Fruit fly (Drosophila melanogaster) whole organism, embryonic: ENCODE results near the gene DCAF12.

Experiments used
- Adf1 ChIP-seq: fragments of 200-800 bp; sonication (Bioruptor generic); IDR thresholded peaks from 2 replicates; pipeline ENCODE4 v1.3.6; 2022; ENCODE audit warnings: missing biosample characterization, missing genetic modification characterization
- Atf6 ChIP-seq: fragments of 200-800 bp; sonication (Bioruptor generic); IDR thresholded peaks from 2 replicates; pipeline ENCODE4 v1.3.6; 2022; ENCODE audit warnings: missing biosample characterization, missing genetic modification characterization
- BEAF-32 ChIP-seq: fragments of 200-800 bp; sonication (Bioruptor generic); optimal IDR thresholded peaks from 3 replicates; lab custom pipeline; 2017; ENCODE audit warnings: missing biosample characterization, missing genetic modification characterization, mild to moderate bottlenecking, moderate library complexity, missing genetic modification reagents
- Blimp-1 ChIP-seq: fragments of 200-800 bp; sonication (Bioruptor generic); optimal IDR thresholded peaks from 3 replicates; lab custom pipeline; 2018; ENCODE audit warnings: missing biosample characterization, missing genetic modification characterization, mild to moderate bottlenecking, moderate library complexity, missing genetic modification reagents
- CG10462 ChIP-seq: fragments of 200-800 bp; sonication (Bioruptor generic); optimal IDR thresholded peaks from 2 replicates; lab custom pipeline; 2016; ENCODE audit warnings: missing biosample characterization, missing genetic modification characterization
- CG11093 ChIP-seq: fragments of 200-800 bp; sonication (Bioruptor generic); IDR thresholded peaks from 3 replicates; pipeline ENCODE4 v1.3.6; 2022; ENCODE audit warnings: missing biosample characterization, missing genetic modification characterization
- CG12769 ChIP-seq: fragments of 200-800 bp; sonication (Bioruptor generic); optimal IDR thresholded peaks from 2 replicates; lab custom pipeline; 2019; ENCODE audit warnings: missing biosample characterization, mild to moderate bottlenecking, missing genetic modification characterization, moderate library complexity
- CG14441 ChIP-seq: fragments of 200-800 bp; sonication (Bioruptor generic); IDR thresholded peaks from 2 replicates; pipeline ENCODE4 v1.3.6; 2022; ENCODE audit warnings: missing biosample characterization, missing genetic modification characterization
- CG15479 ChIP-seq: fragments of 200-800 bp; sonication (Bioruptor generic); optimal IDR thresholded peaks from 3 replicates; lab custom pipeline; 2019; ENCODE audit warnings: missing biosample characterization, mild to moderate bottlenecking, missing genetic modification characterization, moderate library complexity
- CG15696 ChIP-seq: fragments of 200-800 bp; sonication (Bioruptor generic); optimal IDR thresholded peaks from 2 replicates; lab custom pipeline; 2019; ENCODE audit warnings: missing biosample characterization, mild to moderate bottlenecking, missing genetic modification characterization, moderate library complexity
- CG17186 ChIP-seq: fragments of 200-800 bp; sonication (Bioruptor generic); optimal IDR thresholded peaks from 3 replicates; lab custom pipeline; 2017; ENCODE audit warnings: missing biosample characterization, missing genetic modification reagents, missing genetic modification characterization
- CG17328 ChIP-seq: fragments of 200-800 bp; sonication (Bioruptor generic); IDR thresholded peaks from 2 replicates; pipeline ENCODE4 v1.3.6; 2022; ENCODE audit warnings: missing biosample characterization, missing genetic modification characterization
- CG17359 ChIP-seq: fragments of 200-800 bp; sonication (Bioruptor generic); optimal IDR thresholded peaks from 3 replicates; lab custom pipeline; 2018; ENCODE audit warnings: missing biosample characterization, mild to moderate bottlenecking, missing genetic modification characterization, moderate library complexity
- CG1832 ChIP-seq: fragments of 200-800 bp; sonication (Bioruptor generic); optimal IDR thresholded peaks from 2 replicates; lab custom pipeline; 2017; ENCODE audit warnings: missing biosample characterization, mild to moderate bottlenecking, missing genetic modification characterization, inconsistent platforms
- CG18476 ChIP-seq: fragments of 200-800 bp; sonication (Bioruptor generic); optimal IDR thresholded peaks from 2 replicates; lab custom pipeline; 2016; ENCODE audit warnings: missing biosample characterization, mild to moderate bottlenecking, missing genetic modification characterization
- CG2129 ChIP-seq: fragments of 200-800 bp; sonication (Bioruptor generic); IDR thresholded peaks from 2 replicates; pipeline ENCODE4 v1.3.6; 2022; ENCODE audit warnings: missing biosample characterization, missing genetic modification characterization; ENCODE audit not compliant: partially characterized antibody
- CG2199 ChIP-seq: fragments of 200-800 bp; sonication (Bioruptor generic); IDR thresholded peaks from 3 replicates; pipeline ENCODE4 v1.3.6; 2022; ENCODE audit warnings: missing biosample characterization, missing genetic modification characterization
- CG2202 ChIP-seq: fragments of 200-800 bp; sonication (Bioruptor generic); optimal IDR thresholded peaks from 2 replicates; lab custom pipeline; 2018; ENCODE audit warnings: missing biosample characterization, mild to moderate bottlenecking, missing genetic modification characterization
- CG31441 ChIP-seq: fragments of 200-800 bp; sonication (Bioruptor generic); IDR thresholded peaks from 2 replicates; pipeline ENCODE4 v1.3.6; 2022; ENCODE audit warnings: missing biosample characterization, missing genetic modification characterization
- CG3281 ChIP-seq: fragments of 200-800 bp; sonication (Bioruptor generic); optimal IDR thresholded peaks from 3 replicates; lab custom pipeline; 2017; ENCODE audit warnings: missing biosample characterization, mild to moderate bottlenecking, missing genetic modification characterization
- CG6683 ChIP-seq: fragments of 200-800 bp; sonication (Bioruptor generic); optimal IDR thresholded peaks from 2 replicates; lab custom pipeline; 2017; ENCODE audit warnings: missing biosample characterization, mild to moderate bottlenecking, missing genetic modification characterization, missing genetic modification reagents
- CG9609 ChIP-seq: fragments of 200-800 bp; sonication (Bioruptor generic); optimal IDR thresholded peaks from 3 replicates; lab custom pipeline; 2016; ENCODE audit warnings: missing biosample characterization, missing genetic modification characterization
- Dek ChIP-seq: fragments of 200-800 bp; sonication (Bioruptor generic); optimal IDR thresholded peaks from 3 replicates; lab custom pipeline; 2019; ENCODE audit warnings: missing biosample characterization, mild to moderate bottlenecking, missing genetic modification characterization, moderate library complexity
- Dp ChIP-seq: fragments of 200-800 bp; sonication (Bioruptor generic); optimal IDR thresholded peaks from 2 replicates; lab custom pipeline; 2018; ENCODE audit warnings: missing biosample characterization, mild to moderate bottlenecking, missing genetic modification characterization, moderate library complexity
- Gug ChIP-seq: fragments of 200-800 bp; sonication (Bioruptor generic); IDR thresholded peaks from 4 replicates; pipeline ENCODE4 v1.3.6; 2022; ENCODE audit warnings: missing biosample characterization, missing genetic modification characterization
- H15 ChIP-seq: fragments of 200-800 bp; sonication (Bioruptor generic); IDR thresholded peaks from 3 replicates; pipeline ENCODE4 v1.3.6; 2022; ENCODE audit warnings: missing biosample characterization, missing genetic modification characterization
- Jarid2 ChIP-seq: fragments of 200-800 bp; sonication (Bioruptor generic); optimal IDR thresholded peaks from 3 replicates; lab custom pipeline; 2017; ENCODE audit warnings: mild to moderate bottlenecking, missing biosample characterization, missing genetic modification reagents, missing genetic modification characterization
- MBD-R2 ChIP-seq: fragments of 200-800 bp; sonication (Bioruptor generic); IDR thresholded peaks from 2 replicates; pipeline ENCODE4 v1.3.6; 2022; ENCODE audit warnings: missing biosample characterization, missing genetic modification characterization
- Oli ChIP-seq: fragments of 200-800 bp; sonication (Bioruptor generic); optimal IDR thresholded peaks from 2 replicates; lab custom pipeline; 2018; ENCODE audit warnings: missing biosample characterization, mild to moderate bottlenecking, missing genetic modification characterization, moderate library complexity
- Opbp ChIP-seq: fragments of 200-800 bp; sonication (Bioruptor generic); IDR thresholded peaks from 3 replicates; pipeline ENCODE4 v1.3.6; 2022; ENCODE audit warnings: missing biosample characterization, missing genetic modification characterization; ENCODE audit not compliant: partially characterized antibody
- Rfx ChIP-seq: fragments of 200-800 bp; sonication (Bioruptor generic); IDR thresholded peaks from 2 replicates; pipeline ENCODE4 v1.3.6; 2022; ENCODE audit warnings: missing biosample characterization, missing genetic modification characterization
- Sry-δ ChIP-seq: fragments of 200-800 bp; sonication (Bioruptor generic); optimal IDR thresholded peaks from 2 replicates; lab custom pipeline; 2016; ENCODE audit warnings: missing biosample characterization, missing genetic modification characterization
- Ssrp ChIP-seq: fragments of 200-800 bp; sonication (Bioruptor generic); optimal IDR thresholded peaks from 2 replicates; lab custom pipeline; 2018; ENCODE audit warnings: missing biosample characterization, mild to moderate bottlenecking, missing genetic modification characterization, moderate library complexity
- Trl ChIP-seq, 3 experiments: fragments of >200 bp in 2 of 3; fragments of 200-800 bp in 1 of 3; sonication (Bioruptor generic) in 1 of 3; optimal IDR thresholded peaks; 2 replicates in 1 of 3; 3 replicates in 2 of 3; lab custom pipeline; 2016 to 2017; ENCODE audit warnings: missing biosample characterization in 1 of 3, missing genetic modification characterization in 1 of 3
- fd64A ChIP-seq: fragments of 200-800 bp; sonication (Bioruptor generic); optimal IDR thresholded peaks from 3 replicates; lab custom pipeline; 2018; ENCODE audit warnings: missing biosample characterization, mild to moderate bottlenecking, missing genetic modification characterization
- her ChIP-seq: fragments of 200-800 bp; sonication (Bioruptor generic); optimal IDR thresholded peaks from 2 replicates; lab custom pipeline; 2016; ENCODE audit warnings: missing biosample characterization, missing genetic modification characterization
- hkb ChIP-seq, 2 experiments: fragments of 200-800 bp in 1 of 2; fragments of >200 bp in 1 of 2; sonication (Bioruptor generic) in 1 of 2; IDR thresholded peaks in 1 of 2; optimal IDR thresholded peaks in 1 of 2; 2 replicates each; pipeline versions ENCODE4 v1.3.6 to Lab custom; 2017 to 2022; ENCODE audit warnings: missing biosample characterization in 1 of 2, missing genetic modification characterization in 1 of 2
- ind ChIP-seq: fragments of 200-800 bp; sonication (Bioruptor generic); optimal IDR thresholded peaks from 3 replicates; lab custom pipeline; 2016; ENCODE audit warnings: missing biosample characterization, missing genetic modification characterization
- lov ChIP-seq, 2 experiments: fragments of 200-800 bp in 1 of 2; fragments of >200 bp in 1 of 2; sonication (Bioruptor generic) in 1 of 2; IDR thresholded peaks in 1 of 2; optimal IDR thresholded peaks in 1 of 2; 2 replicates in 1 of 2; 3 replicates in 1 of 2; pipeline versions ENCODE4 v1.3.6 to Lab custom; 2017 to 2022; ENCODE audit warnings: missing biosample characterization in 1 of 2, missing genetic modification characterization in 1 of 2
- maf-S ChIP-seq: fragments of 200-800 bp; sonication (Bioruptor generic); optimal IDR thresholded peaks from 2 replicates; lab custom pipeline; 2016; ENCODE audit warnings: missing biosample characterization, missing genetic modification characterization
- nom ChIP-seq: fragments of 200-800 bp; sonication (Bioruptor generic); optimal IDR thresholded peaks from 2 replicates; lab custom pipeline; 2017; ENCODE audit warnings: missing biosample characterization, missing genetic modification characterization, mild to moderate bottlenecking, moderate library complexity, missing genetic modification reagents
- pros ChIP-seq: fragments of 200-800 bp; sonication (Bioruptor generic); optimal IDR thresholded peaks from 3 replicates; lab custom pipeline; 2019; ENCODE audit warnings: missing biosample characterization, mild to moderate bottlenecking, missing genetic modification characterization, moderate library complexity
- pum ChIP-seq: fragments of 200-800 bp; sonication (Bioruptor generic); optimal IDR thresholded peaks from 2 replicates; lab custom pipeline; 2016; ENCODE audit warnings: missing biosample characterization, missing genetic modification characterization
- sima ChIP-seq: fragments of 200-800 bp; sonication (Bioruptor generic); optimal IDR thresholded peaks from 2 replicates; lab custom pipeline; 2016; ENCODE audit warnings: missing biosample characterization, missing genetic modification characterization
- sisA ChIP-seq: fragments of 200-800 bp; sonication (Bioruptor generic); IDR thresholded peaks from 2 replicates; pipeline ENCODE4 v1.3.6; 2022; ENCODE audit warnings: missing biosample characterization, missing genetic modification characterization
- slp2 ChIP-seq: fragments of 200-800 bp; sonication (Bioruptor generic); optimal IDR thresholded peaks from 2 replicates; lab custom pipeline; 2016; ENCODE audit warnings: missing biosample characterization, missing genetic modification characterization
- tap ChIP-seq: fragments of 200-800 bp; optimal IDR thresholded peaks from 3 replicates; lab custom pipeline; 2019; ENCODE audit warnings: missing biosample characterization, mild to moderate bottlenecking, missing genetic modification characterization, moderate library complexity
- wdn ChIP-seq: fragments of 200-800 bp; sonication (Bioruptor generic); IDR thresholded peaks from 2 replicates; pipeline ENCODE4 v1.3.6; 2022; ENCODE audit warnings: missing biosample characterization, missing genetic modification characterization

Gene DCAF12

dm6 chr3R:11976556-11977335 lies 40.1 kb downstream of the DCAF12 start, which contains the start of gene CG10005 (continued):
- TF ChIP-seq Blimp-1 (GFP tag; lab: Kevin White, UChicago) (peak; percentile 90), Ssrp (tag; lab: Kevin White, UChicago) (no peak), CG15479 (GFP tag; lab: Kevin White, UChicago) (no peak), CG14441 (GFP tag; lab: Robert Waterston, UW) (no peak), tap (tag; lab: Kevin White, UChicago) (no peak), CG1832 (GFP tag; lab: Kevin White, UChicago) (no peak), CG2199 (peak; percentile 18; the same call in 1 of the 3 replicates), Oli (tag; lab: Kevin White, UChicago) (no peak), fd64A (no peak), CG11093 (GFP tag; lab: Robert Waterston, UW) (no peak), Dek (tag; lab: Kevin White, UChicago) (no peak), CG10462 (GFP tag; lab: Kevin White, UChicago) (no peak), CG31441 (no peak; the same call in 1 of the 2 replicates), CG2202 (tag; lab: Kevin White, UChicago) (peak; percentile 7), H15 (GFP tag; lab: Robert Waterston, UW) (0 out of 3 replicates have a peak, but pooled peaks have one; percentile 12), CG12769 (tag; lab: Kevin White, UChicago) (no peak), MBD-R2 (no peak), Sry-δ (GFP tag; lab: Kevin White, UChicago) (no peak), CG17186 (GFP tag; lab: Kevin White, UChicago) (no peak), Jarid2 (GFP tag; lab: Kevin White, UChicago) (peak; percentile 77), Trl (optimal IDR thresholded peaks at IDR 0.05; lab: Kevin White, UChicago) (peak; percentile 40 to 67), Trl (GFP tag; optimal IDR thresholded peaks at IDR 0.05; lab: Kevin White, UChicago) (no peak), Rfx (GFP tag; lab: Robert Waterston, UW) (no peak), pros (GFP tag; lab: Kevin White, UChicago) (peak; percentile 2), wdn (no peak), CG3281 (GFP tag; lab: Kevin White, UChicago) (no peak), CG15696 (no peak), ind (GFP tag; lab: Kevin White, UChicago) (no peak), CG6683 (GFP tag; lab: Kevin White, UChicago) (no peak), nom (GFP tag; lab: Kevin White, UChicago) (peak; percentile 60)

DNA sequence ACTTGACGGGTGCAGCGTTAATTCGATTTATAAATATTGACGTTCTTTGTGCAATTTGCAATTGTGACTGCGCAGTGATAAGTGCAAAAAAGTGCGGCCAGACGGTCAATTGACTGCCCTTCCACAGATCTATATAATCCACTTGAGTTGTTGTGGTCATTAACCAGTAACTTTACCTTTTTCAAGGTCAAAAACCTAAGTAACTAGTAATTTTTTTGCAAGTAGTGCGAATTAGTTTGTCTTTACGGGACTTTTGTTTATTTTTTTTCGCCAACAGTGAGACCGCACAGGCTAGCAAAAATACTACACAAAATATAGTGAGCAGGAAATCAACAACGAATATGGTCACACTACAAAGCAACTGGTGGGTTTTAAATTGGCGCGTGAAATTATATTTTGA lies 42.2 kb downstream of the DCAF12 start, which contains the start of gene Tango9:
TSS of gene Tango9 (minus strand) at position 280 of the 400 bp plus-strand sequence.
- TF ChIP-seq Adf1 (GFP tag; lab: Robert Waterston, UW): no peak
- no peak for TF ChIP-seq maf-S (GFP tag; lab: Kevin White, UChicago)
- no peak for TF ChIP-seq CG2129
- TF ChIP-seq sisA: no peak
- no peak for TF ChIP-seq Gug (GFP tag; lab: Robert Waterston, UW)
- TF ChIP-seq CG18476 (GFP tag; lab: Kevin White, UChicago): no peak
- TF ChIP-seq CG17328: no peak
- TF ChIP-seq CG9609 (GFP tag; lab: Kevin White, UChicago): no peak
- no peak for TF ChIP-seq pum (GFP tag; lab: Kevin White, UChicago)
- TF ChIP-seq hkb (optimal IDR thresholded peaks at IDR 0.05; lab: Kevin White, UChicago): no peak
- no peak for TF ChIP-seq hkb (GFP tag; IDR thresholded peaks at IDR 0.05; lab: Robert Waterston, UW)
- TF ChIP-seq Opbp: no peak
- TF ChIP-seq CG17359: no peak
- TF ChIP-seq lov (optimal IDR thresholded peaks at IDR 0.05; lab: Kevin White, UChicago): no peak
- no peak for TF ChIP-seq lov (GFP tag; IDR thresholded peaks at IDR 0.05; lab: Robert Waterston, UW)
- TF ChIP-seq sima (GFP tag; lab: Kevin White, UChicago): no peak
- TF ChIP-seq BEAF-32: peak; percentile 38
- no peak for TF ChIP-seq Atf6 (GFP tag; lab: Robert Waterston, UW)
- TF ChIP-seq MBD-R2: peak; percentile 78
- peak; percentile 90 for TF ChIP-seq Dp (GFP tag; lab: Kevin White, UChicago)
- no peak for TF ChIP-seq slp2
- TF ChIP-seq her: peak; percentile 22
